Worm (Caenorhabditis elegans): Measurements from ENCODE around the gene Y54E2A.7.

The Y54E2A.7 gene

ce11 chrII:14745127-14745526, 27.7 kb downstream of the Y54E2A.7 start:
- TF ChIP-seq nhr-23 (tag; optimal IDR thresholded peaks at IDR 0.05) (no peak), sma-9 (GFP tag; optimal IDR thresholded peaks at IDR 0.05) (no peak), sma-9 (tag; optimal IDR thresholded peaks at IDR 0.05) (no peak), F13H6.1 (tag; optimal IDR thresholded peaks at IDR 0.05) (no peak), peb-1 (tag; optimal IDR thresholded peaks at IDR 0.05) (no peak), R02D3.7 (tag; optimal IDR thresholded peaks at IDR 0.05) (no peak), C34F6.9 (tag; optimal IDR thresholded peaks at IDR 0.05) (no peak), unc-39 (tag; optimal IDR thresholded peaks at IDR 0.05) (no peak), ZK546.5 (tag; optimal IDR thresholded peaks at IDR 0.05) (no peak), nhr-11 (tag; optimal IDR thresholded peaks at IDR 0.05) (no peak), ceh-16 (tag; optimal IDR thresholded peaks at IDR 0.05) (no peak), elt-3 (tag; optimal IDR thresholded peaks at IDR 0.05) (no peak), gmeb-1 (tag; optimal IDR thresholded peaks at IDR 0.05) (no peak), crh-2 (tag; optimal IDR thresholded peaks at IDR 0.05) (no peak), lin-39 (tag; optimal IDR thresholded peaks at IDR 0.05) (no peak)

ce11 chrII:14739143-14739542, 33.7 kb downstream of the Y54E2A.7 start, which contains the start of gene npr-34:
npr-34 (minus strand) TSS chrII:14739243.
- TF ChIP-seq ztf-11 (tag; optimal IDR thresholded peaks at IDR 0.05) (no peak), C34F6.9 (tag; optimal IDR thresholded peaks at IDR 0.05) (no peak), lin-39 (tag; optimal IDR thresholded peaks at IDR 0.05) (no peak), nhr-237 (tag; optimal IDR thresholded peaks at IDR 0.05) (no peak), crh-2 (tag; optimal IDR thresholded peaks at IDR 0.05) (no peak), snpc-4 (tag; optimal IDR thresholded peaks at IDR 0.05) (no peak), aly-2 (tag; optimal IDR thresholded peaks at IDR 0.05) (no peak), mbf-1 (tag; optimal IDR thresholded peaks at IDR 0.05) (no peak), nhr-10 (tag; optimal IDR thresholded peaks at IDR 0.05) (no peak), lin-11 (tag; optimal IDR thresholded peaks at IDR 0.05) (no peak), nhr-6 (tag; optimal IDR thresholded peaks at IDR 0.05) (no peak), blmp-1 (tag; optimal IDR thresholded peaks at IDR 0.05; ENCODE audit: insufficient read depth) (no peak), F13H6.1 (tag; optimal IDR thresholded peaks at IDR 0.05) (no peak), nhr-23 (tag; optimal IDR thresholded peaks at IDR 0.05) (no peak)

- TF ChIP-seq nhr-11 (tag; optimal IDR thresholded peaks at IDR 0.05) (no peak), lin-39 (tag; optimal IDR thresholded peaks at IDR 0.05) (no peak), nhr-237 (tag; optimal IDR thresholded peaks at IDR 0.05) (no peak), gmeb-1 (tag; optimal IDR thresholded peaks at IDR 0.05) (no peak), nhr-129 (tag; optimal IDR thresholded peaks at IDR 0.05) (no peak), nhr-25 (tag; optimal IDR thresholded peaks at IDR 0.05) (no peak), mdl-1 (tag; optimal IDR thresholded peaks at IDR 0.05) (no peak), R02D3.7 (tag; optimal IDR thresholded peaks at IDR 0.05) (no peak), sem-4 (tag; optimal IDR thresholded peaks at IDR 0.05) (no peak), lin-13 (GFP tag; optimal IDR thresholded peaks at IDR 0.05) (no peak), blmp-1 (tag; optimal IDR thresholded peaks at IDR 0.05; ENCODE audit: insufficient read depth) (no peak), lin-11 (tag; optimal IDR thresholded peaks at IDR 0.05) (no peak), mab-5 (tag; optimal IDR thresholded peaks at IDR 0.05) (no peak), nhr-10 (tag; optimal IDR thresholded peaks at IDR 0.05) (no peak)
Observed at ce11 chrII:14733424-14733823, 39.4 kb downstream of the Y54E2A.7 start, which contains the start of gene glna-1. glna-1 (minus strand) TSS chrII:14733524.

ce11 chrII:14728119-14728518, 44.7 kb downstream of the Y54E2A.7 start:
- TF ChIP-seq nhr-23 (tag; optimal IDR thresholded peaks at IDR 0.05), result no peak
- no peak for TF ChIP-seq zag-1 (tag; optimal IDR thresholded peaks at IDR 0.05)
- no peak for TF ChIP-seq R02D3.7 (tag; optimal IDR thresholded peaks at IDR 0.05)
- no peak for TF ChIP-seq nhr-77 (tag; optimal IDR thresholded peaks at IDR 0.05)
- no peak for TF ChIP-seq elt-1 (tag; optimal IDR thresholded peaks at IDR 0.05)
- no peak for TF ChIP-seq nhr-10 (tag; optimal IDR thresholded peaks at IDR 0.05)
- no peak for TF ChIP-seq mbf-1 (tag; optimal IDR thresholded peaks at IDR 0.05)
- no peak for TF ChIP-seq crh-2 (tag; optimal IDR thresholded peaks at IDR 0.05)
- TF ChIP-seq alr-1 (tag; optimal IDR thresholded peaks at IDR 0.05), result no peak
- TF ChIP-seq unc-39 (tag; optimal IDR thresholded peaks at IDR 0.05), result no peak
